Worm (Caenorhabditis elegans) whole organism, L3 larva: ENCODE measurements around the gene F16H6.9.

Experiments used
- R02D3.7 ChIP-seq: fragments of 150-350 bp; optimal IDR thresholded peaks from 2 replicates; lab custom pipeline; 2014; ENCODE audit warnings: missing biosample characterization, missing genetic modification characterization
- ama-1 ChIP-seq: fragments of 150-350 bp; optimal IDR thresholded peaks from 2 replicates; lab custom pipeline; 2018
- ceh-28 ChIP-seq: fragments of 150-350 bp; optimal IDR thresholded peaks from 2 replicates; lab custom pipeline; 2014; ENCODE audit warnings: missing biosample characterization, missing genetic modification reagents, missing genetic modification characterization
- daf-12 ChIP-seq: fragments of 150-350 bp; optimal IDR thresholded peaks from 2 replicates; lab custom pipeline; 2014; ENCODE audit warnings: missing biosample characterization, missing genetic modification reagents, missing genetic modification characterization
- egl-5 ChIP-seq: fragments of 150-350 bp; optimal IDR thresholded peaks from 2 replicates; lab custom pipeline; 2017; ENCODE audit warnings: missing biosample characterization, missing genetic modification reagents, missing genetic modification characterization, inconsistent platforms
- elt-2 ChIP-seq: sonication (generic microtip); optimal IDR thresholded peaks from 2 replicates; lab custom pipeline; 2016; ENCODE audit warnings: missing genetic modification reagents, mild to moderate bottlenecking, missing genetic modification characterization, missing compliant biosample characterization
- fkh-2 ChIP-seq: fragments of 150-350 bp; optimal IDR thresholded peaks from 2 replicates; lab custom pipeline; 2014; ENCODE audit warnings: missing biosample characterization, missing genetic modification reagents, missing genetic modification characterization
- fos-1 ChIP-seq: fragments of 150-350 bp; optimal IDR thresholded peaks from 2 replicates; lab custom pipeline; 2014; ENCODE audit warnings: missing biosample characterization, missing genetic modification characterization
- hmg-11 ChIP-seq: sonication (generic microtip); optimal IDR thresholded peaks from 2 replicates; lab custom pipeline; 2016; ENCODE audit warnings: missing genetic modification characterization, missing compliant biosample characterization
- jun-1 ChIP-seq: fragments of 150-350 bp; optimal IDR thresholded peaks from 2 replicates; lab custom pipeline; 2014; ENCODE audit warnings: missing biosample characterization, missing genetic modification reagents, missing genetic modification characterization
- lin-15B ChIP-seq: fragments of 150-350 bp; optimal IDR thresholded peaks from 2 replicates; lab custom pipeline; 2014; ENCODE audit warnings: missing biosample characterization, missing genetic modification characterization
- lin-39 ChIP-seq: fragments of 150-350 bp; optimal IDR thresholded peaks from 2 replicates; lab custom pipeline; 2018; ENCODE audit warnings: missing biosample characterization, missing genetic modification reagents, missing genetic modification characterization
- lsy-12 ChIP-seq: sonication (generic microtip); optimal IDR thresholded peaks from 2 replicates; lab custom pipeline; 2016; ENCODE audit warnings: mild to moderate bottlenecking, missing genetic modification characterization, missing compliant biosample characterization
- mdl-1 ChIP-seq: fragments of 150-350 bp; optimal IDR thresholded peaks from 2 replicates; lab custom pipeline; 2014; ENCODE audit warnings: missing biosample characterization, missing genetic modification characterization
- mml-1 ChIP-seq: fragments of 150-350 bp; sonication (generic microtip); optimal IDR thresholded peaks from 3 replicates; lab custom pipeline; 2014; ENCODE audit warnings: missing biosample characterization, missing genetic modification characterization
- nfya-1 ChIP-seq: sonication (generic microtip); optimal IDR thresholded peaks from 2 replicates; lab custom pipeline; 2017; ENCODE audit warnings: missing genetic modification characterization, mild to moderate bottlenecking, missing compliant biosample characterization, antibody characterized with exemption, moderate library complexity; ENCODE audit not compliant: insufficient read depth
- nhr-12 ChIP-seq: fragments of 150-350 bp; optimal IDR thresholded peaks from 2 replicates; lab custom pipeline; 2014; ENCODE audit warnings: missing biosample characterization, missing genetic modification characterization
- nhr-23 ChIP-seq: fragments of 150-350 bp; optimal IDR thresholded peaks from 2 replicates; lab custom pipeline; 2014; ENCODE audit warnings: missing biosample characterization, missing genetic modification reagents, missing genetic modification characterization
- nhr-237 ChIP-seq: fragments of 150-350 bp; optimal IDR thresholded peaks from 2 replicates; lab custom pipeline; 2014; ENCODE audit warnings: missing biosample characterization, missing genetic modification characterization
- nhr-25 ChIP-seq: sonication (generic microtip); optimal IDR thresholded peaks from 2 replicates; lab custom pipeline; 2017; ENCODE audit warnings: missing biosample characterization, missing genetic modification characterization
- nhr-28 ChIP-seq: fragments of 150-350 bp; optimal IDR thresholded peaks from 2 replicates; lab custom pipeline; 2014; ENCODE audit warnings: missing biosample characterization, missing genetic modification characterization
- nhr-43 ChIP-seq: sonication (generic microtip); optimal IDR thresholded peaks from 2 replicates; lab custom pipeline; 2016; ENCODE audit warnings: mild to moderate bottlenecking, missing genetic modification characterization, missing compliant biosample characterization; ENCODE audit not compliant: poor library complexity, severe bottlenecking
- nhr-67 ChIP-seq: fragments of 150-350 bp; optimal IDR thresholded peaks from 2 replicates; lab custom pipeline; 2014; ENCODE audit warnings: missing biosample characterization, missing genetic modification characterization
- nhr-77 ChIP-seq: fragments of 150-350 bp; optimal IDR thresholded peaks from 2 replicates; lab custom pipeline; 2014; ENCODE audit warnings: missing biosample characterization, missing genetic modification characterization
- pha-4 ChIP-seq: fragments of 150-350 bp; optimal IDR thresholded peaks from 2 replicates; lab custom pipeline; 2014; ENCODE audit warnings: missing biosample characterization, missing genetic modification reagents, missing genetic modification characterization
- pqm-1 ChIP-seq: fragments of 150-350 bp; optimal IDR thresholded peaks from 2 replicates; lab custom pipeline; 2017; ENCODE audit warnings: missing biosample characterization, missing genetic modification characterization, inconsistent platforms
- sea-2 ChIP-seq: fragments of 150-350 bp; sonication (generic microtip); optimal IDR thresholded peaks from 4 replicates; lab custom pipeline; 2014; ENCODE audit warnings: missing biosample characterization, missing genetic modification reagents, missing genetic modification characterization
- snpc-4 ChIP-seq: fragments of 150-350 bp; optimal IDR thresholded peaks from 2 replicates; lab custom pipeline; 2014; ENCODE audit warnings: missing biosample characterization, missing genetic modification characterization
- zag-1 ChIP-seq: fragments of 150-350 bp; optimal IDR thresholded peaks from 2 replicates; lab custom pipeline; 2014; ENCODE audit warnings: missing biosample characterization, missing genetic modification characterization
- ztf-4 ChIP-seq: fragments of 150-350 bp; optimal IDR thresholded peaks from 2 replicates; lab custom pipeline; 2014; ENCODE audit warnings: missing biosample characterization, missing genetic modification characterization

Gene F16H6.9

ce11 chrV:18241328-18241727, 24.4 kb downstream of the F16H6.9 start, which contains the start of gene R10E8.8:
Gene R10E8.8 (minus strand): TSS chrV:18241670.
- TF ChIP-seq elt-2 (tag; lab: Kevin White, UChicago) (peak; percentile 87), nhr-25 (tag; lab: Kevin White, UChicago) (no peak), mdl-1 (tag; lab: Kevin White, UChicago) (no peak), snpc-4 (tag; lab: Kevin White, UChicago) (no peak), nfya-1 (tag; lab: Kevin White, UChicago) (peak; percentile 17), pqm-1 (tag; lab: Kevin White, UChicago) (peak; percentile 72), pha-4 (tag; lab: Kevin White, UChicago) (peak; percentile 17), R02D3.7 (no peak)

ce11 chrV:18243227-18243626, 26.3 kb downstream of the F16H6.9 start:
- TF ChIP-seq lsy-12 (tag; lab: Kevin White, UChicago) (no peak), hmg-11 (tag; lab: Kevin White, UChicago) (no peak), daf-12 (tag; lab: Kevin White, UChicago) (no peak), nhr-43 (tag; lab: Kevin White, UChicago) (no peak), snpc-4 (tag; lab: Kevin White, UChicago) (no peak), elt-2 (tag; lab: Kevin White, UChicago) (no peak), sea-2 (GFP tag; lab: Kevin White, UChicago) (no peak), fkh-2 (no peak)

ce11 chrV:18244408-18244807, 27.5 kb downstream of the F16H6.9 start:
- TF ChIP-seq pqm-1 (tag; lab: Kevin White, UChicago) = peak; percentile 31
- peak; percentile 62 for TF ChIP-seq elt-2 (tag; lab: Kevin White, UChicago)
- no peak for TF ChIP-seq fos-1
- no peak for TF ChIP-seq nhr-25 (tag; lab: Kevin White, UChicago)

ce11 chrV:18246077-18246476, 29.2 kb downstream of the F16H6.9 start:
- TF ChIP-seq nhr-67 (tag; lab: Kevin White, UChicago) = no peak
- no peak for TF ChIP-seq nhr-23 (tag; lab: Kevin White, UChicago)
- TF ChIP-seq elt-2 (tag; lab: Kevin White, UChicago) = peak; percentile 90
- peak; percentile 18 for TF ChIP-seq jun-1 (tag; lab: Kevin White, UChicago)
- peak; percentile 70 for TF ChIP-seq pqm-1 (tag; lab: Kevin White, UChicago)
- no peak for TF ChIP-seq ama-1 (lab: Kevin White, UChicago)

ce11 chrV:18252239-18252638, 35.4 kb downstream of the F16H6.9 start, which contains the start of gene R10E8.1:
Gene R10E8.1 (minus strand): TSS chrV:18252416.
- no peak for TF ChIP-seq mdl-1 (tag; lab: Kevin White, UChicago)
- TF ChIP-seq nhr-28 = no peak
- no peak for TF ChIP-seq ztf-4 (tag; lab: Kevin White, UChicago)
- peak; percentile 59 for TF ChIP-seq pqm-1 (tag; lab: Kevin White, UChicago)
- TF ChIP-seq ceh-28 (tag; lab: Kevin White, UChicago) = no peak
- TF ChIP-seq elt-2 (tag; lab: Kevin White, UChicago) = peak; percentile 71

ce11 chrV:18253494-18253893, 36.6 kb downstream of the F16H6.9 start, which contains the start of gene R10E8.2:
Gene R10E8.2 (plus strand): TSS chrV:18253794.
- no peak for TF ChIP-seq fos-1
- TF ChIP-seq ztf-4 (tag; lab: Kevin White, UChicago) = no peak
- TF ChIP-seq pha-4 (tag; lab: Kevin White, UChicago) = no peak
- TF ChIP-seq daf-12 (tag; lab: Kevin White, UChicago) = no peak
- TF ChIP-seq snpc-4 (tag; lab: Kevin White, UChicago) = no peak
- TF ChIP-seq nhr-77 (tag; lab: Kevin White, UChicago) = no peak
- no peak for TF ChIP-seq hmg-11 (tag; lab: Kevin White, UChicago)
- TF ChIP-seq lsy-12 (tag; lab: Kevin White, UChicago) = no peak
- TF ChIP-seq mml-1 = no peak
- TF ChIP-seq lin-15B (tag; lab: Kevin White, UChicago) = no peak
- TF ChIP-seq nhr-12 = no peak
- no peak for TF ChIP-seq lin-39 (tag; lab: Kevin White, UChicago)
- TF ChIP-seq ama-1 (lab: Kevin White, UChicago) = no peak
- no peak for TF ChIP-seq sea-2 (GFP tag; lab: Kevin White, UChicago)
- no peak for TF ChIP-seq zag-1 (tag; lab: Kevin White, UChicago)
- no peak for TF ChIP-seq egl-5
- TF ChIP-seq nhr-237 (tag; lab: Kevin White, UChicago) = no peak
- no peak for TF ChIP-seq nhr-43 (tag; lab: Kevin White, UChicago)
- TF ChIP-seq fkh-2 = no peak
- no peak for TF ChIP-seq jun-1 (tag; lab: Kevin White, UChicago)
